Comparison of ENCODE assay signal across 4 worm cellular contexts in the genomic region with DNA sequence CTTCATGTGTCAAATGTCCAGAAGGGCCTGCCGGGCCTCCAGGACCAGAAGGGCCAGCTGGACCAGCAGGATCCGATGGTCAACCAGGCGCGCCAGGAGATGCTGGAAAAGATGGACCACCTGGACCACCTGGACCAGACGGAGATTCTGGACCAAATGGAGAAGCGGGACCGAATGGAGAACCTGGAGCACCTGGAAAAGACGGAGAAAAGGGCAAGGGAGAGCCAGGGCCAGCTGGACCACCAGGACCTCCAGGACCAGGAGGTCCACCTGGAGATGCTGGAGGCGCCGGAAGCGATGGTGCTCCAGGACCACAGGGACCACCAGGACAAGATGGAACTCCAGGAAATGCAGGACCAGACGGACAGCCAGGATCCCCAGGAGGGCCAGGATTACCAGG.
TF ChIP-seq lines count a peak whose summit lies in the region.

No protein-coding gene starts in this region.

TF ChIP-seq in whole organism, L4 larva, 104 proteins besides CTCF, POLR2A, EP300 and RAD21:
- TF ChIP-seq nhr-10 (tag; optimal IDR thresholded peaks at IDR 0.05; lab: Kevin White, UChicago) = no peak
- TF ChIP-seq lsy-2 (tag; optimal IDR thresholded peaks at IDR 0.05; lab: Kevin White, UChicago) = no peak
- peak in 1 of 2 experiments; percentile 73 for TF ChIP-seq unc-62 (GFP tag; optimal IDR thresholded peaks at IDR 0.05 in 1 of 2; lab: Kevin White, UChicago)
- TF ChIP-seq unc-62 (tag; optimal IDR thresholded peaks at IDR 0.05; lab: Kevin White, UChicago) = no peak
- TF ChIP-seq ceh-32 (tag; optimal IDR thresholded peaks at IDR 0.05; lab: Kevin White, UChicago; ENCODE audit: poor library complexity) = no peak
- TF ChIP-seq zfp-2 (tag; optimal IDR thresholded peaks at IDR 0.05; lab: Kevin White, UChicago) = no peak
- peak; percentile 96 for TF ChIP-seq set-16 (GFP tag; IDR thresholded peaks at IDR 0.05; lab: Robert Waterston, UW)
- TF ChIP-seq Y48G9A.11 (GFP tag; IDR thresholded peaks at IDR 0.05; lab: Robert Waterston, UW) = no peak
- no peak for TF ChIP-seq mxl-2 (GFP tag; conservative IDR thresholded peaks at IDR 0.05; lab: Robert Waterston, UW)
- no peak for TF ChIP-seq pha-4 (GFP tag; IDR thresholded peaks at IDR 0.05; lab: Robert Waterston, UW)
- no peak for TF ChIP-seq pha-4 (tag; optimal IDR thresholded peaks at IDR 0.05; lab: Kevin White, UChicago)
- no peak for TF ChIP-seq nhr-6 (tag; optimal IDR thresholded peaks at IDR 0.05; lab: Kevin White, UChicago)
- no peak for TF ChIP-seq tra-1 (GFP tag; IDR thresholded peaks at IDR 0.05; lab: Robert Waterston, UW)
- no peak for TF ChIP-seq lin-39 (tag; optimal IDR thresholded peaks at IDR 0.05; lab: Kevin White, UChicago)

TF ChIP-seq in whole organism, late embryonic, 69 proteins besides CTCF, POLR2A, EP300 and RAD21:
- no peak for TF ChIP-seq sox-4 (tag; optimal IDR thresholded peaks at IDR 0.05; lab: Kevin White, UChicago)
- TF ChIP-seq hlh-15 (tag; optimal IDR thresholded peaks at IDR 0.05; lab: Kevin White, UChicago) = no peak
- no peak for TF ChIP-seq madf-2 (tag; optimal IDR thresholded peaks at IDR 0.05; lab: Kevin White, UChicago)
- no peak for TF ChIP-seq odd-2 (tag; optimal IDR thresholded peaks at IDR 0.05; lab: Kevin White, UChicago)
- TF ChIP-seq tbx-2 (tag; optimal IDR thresholded peaks at IDR 0.05; lab: Kevin White, UChicago) = no peak
- TF ChIP-seq C08G9.2 (tag; optimal IDR thresholded peaks at IDR 0.05; lab: Kevin White, UChicago) = peak; percentile 22

TF ChIP-seq in whole organism, midembryonic, 9 proteins besides CTCF, POLR2A, EP300 and RAD21:
- 0 out of 2 replicates have a peak, but pooled peaks have one; percentile 5 for TF ChIP-seq klf-2 (GFP tag; conservative IDR thresholded peaks at IDR 0.05; lab: Robert Waterston, UW)
- TF ChIP-seq flt-1 (GFP tag; IDR thresholded peaks at IDR 0.05; lab: Robert Waterston, UW) = no peak

TF ChIP-seq in whole organism, young adult, 124 proteins besides CTCF, POLR2A, EP300 and RAD21:
- no peak for TF ChIP-seq nhr-80 (tag; optimal IDR thresholded peaks at IDR 0.05; lab: Kevin White, UChicago)
- TF ChIP-seq egrh-3 (GFP tag; IDR thresholded peaks at IDR 0.05; lab: Robert Waterston, UW) = peak; percentile 90
- TF ChIP-seq ceh-40 (GFP tag; IDR thresholded peaks at IDR 0.05; lab: Robert Waterston, UW) = no peak
- TF ChIP-seq zfh-2 (GFP tag; conservative IDR thresholded peaks at IDR 0.05; lab: Robert Waterston, UW) = peak; percentile 93
- TF ChIP-seq Y53G8AR.9 (GFP tag; conservative IDR thresholded peaks at IDR 0.05; lab: Robert Waterston, UW) = no peak
- TF ChIP-seq F33H1.4 (GFP tag; IDR thresholded peaks at IDR 0.05; lab: Robert Waterston, UW) = no peak
